Fruit fly (Drosophila melanogaster) whole organism, embryonic: ENCODE measurements around the gene CG3635.
A peak's percentile ranks its signal among the peaks of the same experiment; 100 is the strongest.

ENCODE experiments used
- BEAF-32 ChIP-seq: fragments of 200-800 bp; sonication (Bioruptor generic); optimal IDR thresholded peaks from 3 replicates; lab custom pipeline; 2017; ENCODE audit warnings: missing biosample characterization, missing genetic modification characterization, mild to moderate bottlenecking, moderate library complexity, missing genetic modification reagents
- Bgb ChIP-seq: fragments of 200-800 bp; sonication (Bioruptor generic); IDR thresholded peaks from 2 replicates; pipeline ENCODE4 v1.3.6; 2022; ENCODE audit warnings: missing biosample characterization, missing genetic modification characterization; ENCODE audit not compliant: partially characterized antibody
- CG1024 ChIP-seq: fragments of 200-800 bp; sonication (Bioruptor generic); IDR thresholded peaks from 2 replicates; pipeline ENCODE4 v1.3.6; 2022; ENCODE audit warnings: missing biosample characterization, missing genetic modification characterization
- CG10959 ChIP-seq: fragments of 200-800 bp; sonication (Bioruptor generic); IDR thresholded peaks from 2 replicates; pipeline ENCODE4 v1.3.6; 2022; ENCODE audit warnings: missing biosample characterization, missing genetic modification characterization
- CG11398 ChIP-seq: fragments of 200-800 bp; sonication (Bioruptor generic); optimal IDR thresholded peaks from 2 replicates; lab custom pipeline; 2016; ENCODE audit warnings: missing biosample characterization, missing genetic modification characterization
- CG13894 ChIP-seq: fragments of 200-800 bp; sonication (Bioruptor generic); optimal IDR thresholded peaks from 3 replicates; lab custom pipeline; 2018; ENCODE audit warnings: missing biosample characterization, mild to moderate bottlenecking, missing genetic modification characterization, moderate library complexity
- CG15073 ChIP-seq: fragments of 200-800 bp; sonication (Bioruptor generic); optimal IDR thresholded peaks from 2 replicates; lab custom pipeline; 2016; ENCODE audit warnings: missing biosample characterization, missing genetic modification characterization
- CG15601 ChIP-seq: fragments of 200-800 bp; sonication (Bioruptor generic); optimal IDR thresholded peaks from 3 replicates; lab custom pipeline; 2019; ENCODE audit warnings: missing biosample characterization, mild to moderate bottlenecking, missing genetic modification characterization, moderate library complexity
- CG1602 ChIP-seq: fragments of 200-800 bp; sonication (Bioruptor generic); optimal IDR thresholded peaks from 3 replicates; lab custom pipeline; 2016; ENCODE audit warnings: missing biosample characterization, missing genetic modification characterization
- CG16863 ChIP-seq: fragments of 200-800 bp; sonication (Bioruptor generic); optimal IDR thresholded peaks from 3 replicates; lab custom pipeline; 2016; ENCODE audit warnings: missing biosample characterization, missing genetic modification characterization
- CG17568 ChIP-seq: fragments of 200-800 bp; sonication (Bioruptor generic); optimal IDR thresholded peaks from 2 replicates; lab custom pipeline; 2018; ENCODE audit warnings: missing biosample characterization, mild to moderate bottlenecking, missing genetic modification characterization, moderate library complexity
- CG18599 ChIP-seq: fragments of 200-800 bp; sonication (Bioruptor generic); optimal IDR thresholded peaks from 3 replicates; lab custom pipeline; 2017; ENCODE audit warnings: missing biosample characterization, missing genetic modification characterization, mild to moderate bottlenecking, moderate library complexity, missing genetic modification reagents
- CG30403 ChIP-seq: fragments of 200-800 bp; sonication (Bioruptor generic); optimal IDR thresholded peaks from 3 replicates; lab custom pipeline; 2016; ENCODE audit warnings: missing biosample characterization, missing genetic modification characterization
- CG3065 ChIP-seq: fragments of 200-800 bp; sonication (Bioruptor generic); optimal IDR thresholded peaks from 2 replicates; lab custom pipeline; 2016; ENCODE audit warnings: missing biosample characterization, missing genetic modification characterization
- CG31388 ChIP-seq: fragments of 200-800 bp; sonication (Bioruptor generic); optimal IDR thresholded peaks from 2 replicates; lab custom pipeline; 2016; ENCODE audit warnings: missing biosample characterization, missing genetic modification characterization
- CG3407 ChIP-seq: fragments of 200-800 bp; sonication (Bioruptor generic); optimal IDR thresholded peaks from 2 replicates; lab custom pipeline; 2018; ENCODE audit warnings: missing biosample characterization, mild to moderate bottlenecking, missing genetic modification characterization
- CG34224 ChIP-seq: fragments of 200-800 bp; sonication (Bioruptor generic); IDR thresholded peaks from 3 replicates; pipeline ENCODE4 v1.3.6; 2022; ENCODE audit warnings: missing biosample characterization, missing genetic modification characterization; ENCODE audit not compliant: partially characterized antibody
- CG42726 ChIP-seq: fragments of 200-800 bp; sonication (Bioruptor generic); IDR thresholded peaks from 2 replicates; pipeline ENCODE4 v1.3.6; 2022; ENCODE audit warnings: missing biosample characterization, missing genetic modification characterization; ENCODE audit not compliant: partially characterized antibody
- CG6175 ChIP-seq: fragments of 200-800 bp; sonication (Bioruptor generic); IDR thresholded peaks from 3 replicates; pipeline ENCODE4 v1.3.6; 2022; ENCODE audit warnings: missing biosample characterization, missing genetic modification characterization
- CG6854 ChIP-seq: fragments of 200-800 bp; sonication (Bioruptor generic); optimal IDR thresholded peaks from 3 replicates; lab custom pipeline; 2017; ENCODE audit warnings: missing biosample characterization, mild to moderate bottlenecking, missing genetic modification characterization
- CHES-1-like ChIP-seq: fragments of 200-800 bp; sonication (Bioruptor generic); optimal IDR thresholded peaks from 2 replicates; lab custom pipeline; 2016; ENCODE audit warnings: missing biosample characterization, missing genetic modification characterization
- Chrac-16 ChIP-seq: fragments of 200-800 bp; sonication (Bioruptor generic); optimal IDR thresholded peaks from 3 replicates; lab custom pipeline; 2016; ENCODE audit warnings: missing biosample characterization, missing genetic modification characterization
- CkIIα-i1 ChIP-seq: fragments of 200-800 bp; sonication (Bioruptor generic); IDR thresholded peaks from 2 replicates; pipeline ENCODE4 v1.3.6; 2022; ENCODE audit warnings: missing biosample characterization, missing genetic modification characterization
- CoRest ChIP-seq: fragments of 200-800 bp; sonication (Bioruptor generic); optimal IDR thresholded peaks from 3 replicates; lab custom pipeline; 2018; ENCODE audit warnings: missing biosample characterization, mild to moderate bottlenecking, missing genetic modification characterization, moderate library complexity
- Deaf1 ChIP-seq: fragments of 200-800 bp; optimal IDR thresholded peaks from 3 replicates; lab custom pipeline; 2019; ENCODE audit warnings: missing biosample characterization, mild to moderate bottlenecking, missing genetic modification characterization, moderate library complexity
- Dip2 ChIP-seq: fragments of 200-800 bp; sonication (Bioruptor generic); IDR thresholded peaks from 2 replicates; pipeline ENCODE4 v1.3.6; 2022; ENCODE audit warnings: missing biosample characterization, missing genetic modification characterization
- Ets65A ChIP-seq: fragments of 200-800 bp; sonication (Bioruptor generic); peaks from one replicate; lab custom pipeline; 2016; ENCODE audit warnings: missing biosample characterization, missing genetic modification characterization
- HHEX ChIP-seq: fragments of 200-800 bp; sonication (Bioruptor generic); optimal IDR thresholded peaks from 3 replicates; lab custom pipeline; 2017; ENCODE audit warnings: missing biosample characterization, mild to moderate bottlenecking, missing genetic modification characterization, missing genetic modification reagents
- Hand ChIP-seq: fragments of 200-800 bp; sonication (Bioruptor generic); optimal IDR thresholded peaks from 2 replicates; lab custom pipeline; 2017; ENCODE audit warnings: mild to moderate bottlenecking, missing biosample characterization, missing genetic modification reagents, missing genetic modification characterization
- Myb ChIP-seq: fragments of 200-800 bp; sonication (Bioruptor generic); optimal IDR thresholded peaks from 2 replicates; lab custom pipeline; 2016; ENCODE audit warnings: missing biosample characterization, missing genetic modification characterization
- Nf-YC ChIP-seq: fragments of 200-800 bp; optimal IDR thresholded peaks from 3 replicates; lab custom pipeline; 2019; ENCODE audit warnings: missing biosample characterization, mild to moderate bottlenecking, missing genetic modification characterization, moderate library complexity
- Oaz ChIP-seq: fragments of 200-800 bp; sonication (Bioruptor generic); IDR thresholded peaks from 2 replicates; pipeline ENCODE4 v1.3.6; 2022; ENCODE audit warnings: missing biosample characterization, missing genetic modification characterization
- PHDP ChIP-seq: fragments of 200-800 bp; sonication (Bioruptor generic); optimal IDR thresholded peaks from 3 replicates; lab custom pipeline; 2018; ENCODE audit warnings: missing biosample characterization, mild to moderate bottlenecking, missing genetic modification characterization, moderate library complexity
- Rx ChIP-seq: fragments of 200-800 bp; sonication (Bioruptor generic); IDR thresholded peaks from 2 replicates; pipeline ENCODE4 v1.3.6; 2022; ENCODE audit warnings: missing biosample characterization, missing genetic modification characterization
- Sry-β ChIP-seq: fragments of 200-800 bp; sonication (Bioruptor generic); optimal IDR thresholded peaks from 2 replicates; lab custom pipeline; 2018; ENCODE audit warnings: missing biosample characterization, mild to moderate bottlenecking, missing genetic modification characterization, moderate library complexity
- abd-A ChIP-seq: fragments of 200-800 bp; sonication (Bioruptor generic); optimal IDR thresholded peaks from 3 replicates; lab custom pipeline; 2019; ENCODE audit warnings: missing biosample characterization, mild to moderate bottlenecking, missing genetic modification characterization, moderate library complexity
- ara ChIP-seq: fragments of 200-800 bp; sonication (Bioruptor generic); IDR thresholded peaks from 2 replicates; pipeline ENCODE4 v1.3.6; 2022; ENCODE audit warnings: missing biosample characterization, missing genetic modification characterization
- chinmo ChIP-seq: fragments of 200-800 bp; sonication (Bioruptor generic); IDR thresholded peaks from 4 replicates; pipeline ENCODE4 v1.3.6; 2022; ENCODE audit warnings: missing biosample characterization, missing genetic modification characterization; ENCODE audit not compliant: partially characterized antibody
- crol ChIP-seq: fragments of 200-800 bp; sonication (Bioruptor generic); IDR thresholded peaks from 2 replicates; pipeline ENCODE4 v1.3.6; 2022; ENCODE audit warnings: missing biosample characterization, missing genetic modification characterization
- da ChIP-seq: fragments of 200-800 bp; sonication (Bioruptor generic); optimal IDR thresholded peaks from 2 replicates; lab custom pipeline; 2016; ENCODE audit warnings: missing biosample characterization, missing genetic modification characterization
- exex ChIP-seq: fragments of 200-800 bp; sonication (Bioruptor generic); optimal IDR thresholded peaks from 4 replicates; lab custom pipeline; 2018; ENCODE audit warnings: missing biosample characterization, mild to moderate bottlenecking, missing genetic modification characterization, moderate library complexity
- jigr1 ChIP-seq: fragments of 200-800 bp; sonication (Bioruptor generic); IDR thresholded peaks from 3 replicates; pipeline ENCODE4 v1.3.6; 2022; ENCODE audit warnings: missing biosample characterization, missing genetic modification characterization
- phol ChIP-seq: fragments of 200-800 bp; sonication (Bioruptor generic); optimal IDR thresholded peaks from 3 replicates; lab custom pipeline; 2018; ENCODE audit warnings: missing biosample characterization, mild to moderate bottlenecking, missing genetic modification characterization, moderate library complexity
- sens-2 ChIP-seq: fragments of 200-800 bp; sonication (Bioruptor generic); IDR thresholded peaks from 2 replicates; pipeline ENCODE4 v1.3.6; 2022; ENCODE audit warnings: missing biosample characterization, missing genetic modification characterization
- slou ChIP-seq: fragments of 200-800 bp; sonication (Bioruptor generic); optimal IDR thresholded peaks from 3 replicates; lab custom pipeline; 2016; ENCODE audit warnings: missing biosample characterization, missing genetic modification characterization
- slp2 ChIP-seq: fragments of 200-800 bp; sonication (Bioruptor generic); optimal IDR thresholded peaks from 2 replicates; lab custom pipeline; 2016; ENCODE audit warnings: missing biosample characterization, missing genetic modification characterization
- sna ChIP-seq: fragments of 200-800 bp; sonication (Bioruptor generic); IDR thresholded peaks from 2 replicates; pipeline ENCODE4 v1.3.6; 2022; ENCODE audit warnings: missing biosample characterization, missing genetic modification characterization; ENCODE audit not compliant: partially characterized antibody
- stwl ChIP-seq: fragments of 200-800 bp; sonication (Bioruptor generic); optimal IDR thresholded peaks from 3 replicates; lab custom pipeline; 2018; ENCODE audit warnings: missing biosample characterization, mild to moderate bottlenecking, missing genetic modification characterization, moderate library complexity
- tna ChIP-seq: fragments of 200-800 bp; sonication (Bioruptor generic); IDR thresholded peaks from 2 replicates; pipeline ENCODE4 v1.3.6; 2022; ENCODE audit warnings: missing biosample characterization, missing genetic modification characterization; ENCODE audit not compliant: partially characterized antibody
- toy ChIP-seq: fragments of 200-800 bp; sonication (Bioruptor generic); IDR thresholded peaks from 2 replicates; pipeline ENCODE4 v1.3.6; 2022; ENCODE audit warnings: missing biosample characterization, missing genetic modification characterization

Gene CG3635

DNA sequence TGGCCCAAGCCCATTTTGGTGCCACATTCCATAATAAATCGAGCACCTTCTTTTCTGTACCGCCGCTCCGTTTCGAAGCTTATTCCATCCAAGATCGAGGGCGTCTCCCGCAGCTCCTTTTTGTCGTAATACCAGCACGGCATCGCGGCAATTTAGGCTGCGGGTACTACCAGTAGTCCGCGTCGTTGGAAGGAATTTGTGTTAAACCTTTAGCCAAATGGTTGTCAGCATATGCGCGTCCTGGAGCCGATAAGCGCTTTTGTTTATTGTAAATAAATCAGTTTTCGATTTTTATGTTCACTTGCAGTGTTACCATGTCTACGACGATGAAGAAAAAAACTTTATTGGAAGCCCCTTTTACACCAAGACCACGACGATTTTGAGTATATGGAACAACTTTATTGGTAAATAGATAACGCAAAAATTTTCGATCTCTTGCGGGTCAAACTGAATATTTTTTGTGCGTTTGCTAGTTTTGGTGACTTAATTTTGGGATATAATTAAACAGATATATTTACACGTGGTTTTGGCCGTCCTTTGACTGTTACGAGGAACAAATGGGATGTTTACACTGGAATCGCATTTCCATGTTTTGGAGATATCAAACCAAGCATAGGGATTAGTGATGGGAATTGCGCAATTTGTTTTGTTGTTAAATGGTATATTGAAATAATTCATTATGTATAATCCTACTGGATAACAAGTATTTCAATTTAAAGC, 45.5 kb upstream of the CG3635 start, which contains the start of gene CycK (continued):
- TF ChIP-seq da (no peak), CHES-1-like (GFP tag; lab: Kevin White, UChicago) (no peak), CG10959 (GFP tag; lab: Robert Waterston, UW) (no peak), exex (tag; lab: Kevin White, UChicago) (no peak), slp2 (GFP tag; lab: Kevin White, UChicago) (no peak), crol (no peak), CG34224 (GFP tag; lab: Robert Waterston, UW) (no peak), CG31388 (GFP tag; lab: Kevin White, UChicago) (no peak), CG18599 (GFP tag; lab: Kevin White, UChicago) (no peak), CG13894 (no peak), Bgb (GFP tag; lab: Robert Waterston, UW) (no peak), CG1024 (GFP tag; lab: Robert Waterston, UW) (peak; percentile 90), CG15601 (tag; lab: Kevin White, UChicago) (no peak), CG1602 (GFP tag; lab: Kevin White, UChicago) (peak; percentile 18), jigr1 (GFP tag; lab: Robert Waterston, UW) (no peak), ara (GFP tag; lab: Robert Waterston, UW) (no peak), CG6854 (no peak), CG6175 (GFP tag; lab: Robert Waterston, UW) (no peak), CG17568 (GFP tag; lab: Kevin White, UChicago) (no peak), CG30403 (GFP tag; lab: Kevin White, UChicago) (no peak), abd-A (no peak), slou (GFP tag; lab: Kevin White, UChicago) (no peak), HHEX (no peak), Nf-YC (tag; lab: Kevin White, UChicago) (no peak), CG15073 (GFP tag; lab: Kevin White, UChicago) (no peak), Hand (no peak), Ets65A (GFP tag; lab: Kevin White, UChicago) (peak; percentile 92), Myb (GFP tag; lab: Kevin White, UChicago) (no peak), CG3065 (no peak), toy (GFP tag; lab: Robert Waterston, UW) (no peak), phol (peak; percentile 46), Sry-β (GFP tag; lab: Kevin White, UChicago) (no peak), tna (GFP tag; lab: Robert Waterston, UW) (no peak), CG3407 (no peak), Rx (GFP tag; lab: Robert Waterston, UW) (no peak), BEAF-32 (peak; percentile 59), PHDP (tag; lab: Kevin White, UChicago) (no peak), Chrac-16 (GFP tag; lab: Kevin White, UChicago) (no peak), chinmo (no peak), Oaz (GFP tag; lab: Robert Waterston, UW) (no peak), Dip2 (no peak), CG16863 (no peak), CoRest (tag; lab: Kevin White, UChicago) (peak; percentile 42), CG42726 (GFP tag; lab: Robert Waterston, UW) (no peak), sna (no peak), Deaf1 (no peak), stwl (peak; percentile 11), CkIIα-i1 (GFP tag; lab: Robert Waterston, UW) (no peak), sens-2 (GFP tag; lab: Robert Waterston, UW) (no peak), CG11398 (GFP tag; lab: Kevin White, UChicago) (no peak)
